Fruit fly (Drosophila melanogaster) whole organism: ENCODE measurements around the gene cad.

ENCODE experiments used
- CG8478 ChIP-seq: fragments of >200 bp; optimal IDR thresholded peaks from 2 replicates; lab custom pipeline; 2018; ENCODE audit warnings: inconsistent platforms
- pan ChIP-seq: fragments of >200 bp; optimal IDR thresholded peaks from 2 replicates; lab custom pipeline; 2017
- psq ChIP-seq: fragments of >200 bp; optimal IDR thresholded peaks from 2 replicates; lab custom pipeline; 2017

dm6 chr2L:20792521-20792920 is 22.0 kb downstream of the cad start:
- TF ChIP-seq CG8478: no peak
- TF ChIP-seq psq (lab: Kevin White, UChicago): no peak
- no peak for TF ChIP-seq pan (lab: Kevin White, UChicago)
